Worm (Caenorhabditis elegans): ENCODE results near the gene srd-9.

Gene srd-9

DNA sequence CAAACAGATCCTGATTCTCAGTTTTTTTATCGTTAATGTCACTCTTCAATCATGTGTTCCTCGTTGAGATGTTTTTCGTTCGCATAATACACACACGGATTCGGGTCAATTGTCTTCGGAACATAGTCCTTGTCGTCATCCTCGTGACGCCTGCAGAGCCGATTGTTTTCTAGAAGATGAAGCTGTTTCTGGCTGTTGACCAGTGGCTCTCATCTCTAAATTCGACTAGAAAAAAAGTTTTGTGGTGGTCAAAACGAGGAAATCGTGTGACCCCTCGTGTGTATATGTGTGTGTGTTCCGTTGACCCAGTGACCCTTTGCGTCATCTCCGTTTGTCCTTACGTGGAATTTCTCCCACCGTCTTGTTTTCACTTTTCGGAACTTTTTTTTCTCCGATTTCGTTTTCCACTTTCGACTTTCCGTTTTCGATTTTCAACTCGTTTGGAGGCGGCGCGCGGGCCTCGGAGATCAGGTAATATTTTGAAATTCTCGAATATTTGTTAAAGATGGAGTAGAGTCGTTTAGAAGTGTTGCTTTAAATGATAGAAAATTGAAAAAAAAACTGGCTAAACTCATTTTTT is 34.4 kb downstream of the srd-9 start, which contains the start of gene C35A11.2:
Gene C35A11.2 (plus strand): TSS at position 386 of the 580 bp plus-strand sequence.
- TF ChIP-seq ceh-30 (tag; optimal IDR thresholded peaks at IDR 0.05): no peak
- TF ChIP-seq ceh-2 (tag; optimal IDR thresholded peaks at IDR 0.05): no peak
- no peak for TF ChIP-seq zip-5 (tag; optimal IDR thresholded peaks at IDR 0.05)
- no peak for TF ChIP-seq pat-9 (tag; optimal IDR thresholded peaks at IDR 0.05)
- no peak for TF ChIP-seq ceh-45 (GFP tag; IDR thresholded peaks at IDR 0.05)
- no peak for TF ChIP-seq nhr-11 (tag; optimal IDR thresholded peaks at IDR 0.05)
- TF ChIP-seq rnt-1 (tag; optimal IDR thresholded peaks at IDR 0.05): no peak
- TF ChIP-seq sox-4 (tag; optimal IDR thresholded peaks at IDR 0.05): no peak
- no peak for TF ChIP-seq pros-1 (tag; optimal IDR thresholded peaks at IDR 0.05)
- TF ChIP-seq dve-1 (tag; optimal IDR thresholded peaks at IDR 0.05): no peak
- no peak for TF ChIP-seq elt-4 (tag; optimal IDR thresholded peaks at IDR 0.05)
- no peak for TF ChIP-seq hlh-8 (tag; optimal IDR thresholded peaks at IDR 0.05)
- no peak for TF ChIP-seq hlh-13 (GFP tag; optimal IDR thresholded peaks at IDR 0.05)

ce11 chrV:5392993-5393628 is 41.5 kb downstream of the srd-9 start, which contains the start of gene C35A11.4:
TSS of gene C35A11.4 (minus strand) at chrV:5393148.
- TF ChIP-seq dve-1 (tag; optimal IDR thresholded peaks at IDR 0.05) (no peak), nhr-232 (tag; optimal IDR thresholded peaks at IDR 0.05) (no peak), elt-2 (tag; optimal IDR thresholded peaks at IDR 0.05) (peak; percentile 43), Y22D7AL.16 (tag; optimal IDR thresholded peaks at IDR 0.05) (no peak), elt-4 (tag; optimal IDR thresholded peaks at IDR 0.05) (no peak), eyg-1 (tag; optimal IDR thresholded peaks at IDR 0.05) (no peak), sox-4 (tag; optimal IDR thresholded peaks at IDR 0.05) (no peak), ceh-2 (tag; optimal IDR thresholded peaks at IDR 0.05) (no peak), hlh-6 (tag; optimal IDR thresholded peaks at IDR 0.05) (no peak)
